Fruit fly (Drosophila melanogaster): ENCODE results near the gene CG9706.

DNA sequence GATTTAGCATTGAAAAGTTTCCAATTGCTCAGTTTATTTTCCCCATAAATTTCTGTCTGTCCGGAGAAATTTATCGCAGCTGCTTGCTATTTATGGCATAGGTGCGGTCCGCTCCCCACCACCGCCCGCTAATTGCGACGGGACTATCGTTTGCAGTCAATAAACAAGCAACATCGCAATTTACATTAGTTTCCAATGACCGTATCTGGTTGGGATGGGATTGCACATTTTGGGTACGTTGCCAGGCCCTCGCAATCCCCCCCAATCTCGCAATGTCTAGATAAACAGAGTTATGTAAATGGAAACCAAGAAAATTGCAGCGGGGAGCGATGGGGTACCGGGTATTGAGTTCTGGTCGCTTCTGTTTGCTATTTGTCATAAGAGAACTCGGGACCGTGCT, 21.8 kb downstream of the CG9706 start, which contains the start of gene nudC:
- TF ChIP-seq psq (optimal IDR thresholded peaks at IDR 0.05) (no peak), ttk (optimal IDR thresholded peaks at IDR 0.05) (no peak), h (optimal IDR thresholded peaks at IDR 0.05) (no peak), Sin3A (optimal IDR thresholded peaks at IDR 0.05) (no peak), Myc (optimal IDR thresholded peaks at IDR 0.05) (no peak), insv (optimal IDR thresholded peaks at IDR 0.05) (no peak)

Data from Kc167 (cell line).